Worm (Caenorhabditis elegans) whole organism, young adult: ENCODE data around the gene F54A3.2.

ENCODE experiments used
- C17E4.6 ChIP-seq: fragments of 200-800 bp; sonication (Bioruptor generic); IDR thresholded peaks from 2 replicates; pipeline ENCODE4 v1.3.6; 2022; ENCODE audit warnings: missing genetic modification reagents, missing genetic modification characterization, missing compliant biosample characterization
- F10E7.11 ChIP-seq: sonication (generic microtip); optimal IDR thresholded peaks from 2 replicates; lab custom pipeline; 2017; ENCODE audit warnings: mild to moderate bottlenecking, missing genetic modification characterization, moderate library complexity, missing compliant biosample characterization
- F33H1.4 ChIP-seq: fragments of 200-800 bp; sonication (Bioruptor generic); IDR thresholded peaks from 2 replicates; pipeline ENCODE4 v1.3.6; 2022; ENCODE audit warnings: missing genetic modification reagents, missing genetic modification characterization, missing compliant biosample characterization
- F57A8.1 ChIP-seq: fragments of 200-800 bp; sonication (Bioruptor generic); optimal IDR thresholded peaks from 2 replicates; lab custom pipeline; 2018; ENCODE audit warnings: mild to moderate bottlenecking, missing genetic modification characterization, moderate library complexity, missing compliant biosample characterization
- F57C9.4 ChIP-seq: sonication (generic microtip); optimal IDR thresholded peaks from 2 replicates; lab custom pipeline; 2017; ENCODE audit warnings: mild to moderate bottlenecking, missing genetic modification characterization, missing compliant biosample characterization
- T26A5.8 ChIP-seq: sonication (generic microtip); optimal IDR thresholded peaks from 2 replicates; lab custom pipeline; 2016; ENCODE audit warnings: missing genetic modification characterization, missing compliant biosample characterization
- Y53G8AR.9 ChIP-seq: fragments of 200-800 bp; sonication (Bioruptor generic); conservative IDR thresholded peaks from 2 replicates; pipeline ENCODE4 v1.3.6; 2022; ENCODE audit warnings: missing genetic modification reagents, missing genetic modification characterization, missing compliant biosample characterization
- Y79H2A.3 ChIP-seq: fragments of 200-800 bp; sonication (Bioruptor generic); conservative IDR thresholded peaks from 2 replicates; pipeline ENCODE4 v1.3.6; 2022; ENCODE audit warnings: missing genetic modification reagents, missing genetic modification characterization, missing compliant biosample characterization
- aptf-2 ChIP-seq: fragments of 200-800 bp; sonication (Bioruptor generic); conservative IDR thresholded peaks from 2 replicates; pipeline ENCODE4 v1.3.6; 2022; ENCODE audit warnings: missing genetic modification reagents, missing genetic modification characterization, missing compliant biosample characterization
- atf-7 ChIP-seq: sonication (generic microtip); optimal IDR thresholded peaks from 2 replicates; lab custom pipeline; 2017; ENCODE audit warnings: mild to moderate bottlenecking, missing genetic modification characterization, missing compliant biosample characterization
- attf-3 ChIP-seq: fragments of 200-800 bp; sonication (Bioruptor generic); conservative IDR thresholded peaks from 2 replicates; pipeline ENCODE4 v1.3.6; 2022; ENCODE audit warnings: missing genetic modification reagents, missing genetic modification characterization, missing compliant biosample characterization
- ceh-58 ChIP-seq: fragments of 200-800 bp; sonication (Bioruptor generic); IDR thresholded peaks from 2 replicates; pipeline ENCODE4 v1.3.6; 2022; ENCODE audit warnings: missing genetic modification characterization, missing compliant biosample characterization
- ceh-79 ChIP-seq: sonication (generic microtip); optimal IDR thresholded peaks from 2 replicates; lab custom pipeline; 2017; ENCODE audit warnings: mild to moderate bottlenecking, missing genetic modification characterization, missing compliant biosample characterization
- efl-1 ChIP-seq: fragments of 150-350 bp; optimal IDR thresholded peaks from 2 replicates; lab custom pipeline; 2014; ENCODE audit warnings: missing biosample characterization, missing genetic modification reagents, missing genetic modification characterization
- egl-18 ChIP-seq: fragments of 200-800 bp; sonication (Bioruptor generic); IDR thresholded peaks from 2 replicates; pipeline ENCODE4 v1.3.6; 2022; ENCODE audit warnings: missing genetic modification reagents, missing genetic modification characterization, missing compliant biosample characterization
- ekl-4 ChIP-seq: fragments of 200-800 bp; sonication (Bioruptor generic); IDR thresholded peaks from 2 replicates; pipeline ENCODE4 v1.3.6; 2022; ENCODE audit warnings: missing genetic modification reagents, missing genetic modification characterization, missing compliant biosample characterization
- let-607 ChIP-seq, 2 experiments: fragments of 200-800 bp in 1 of 2; sonication (Bioruptor generic) in 1 of 2; sonication (generic microtip) in 1 of 2; optimal IDR thresholded peaks; 2 replicates each; lab custom pipeline; 2016 to 2018; ENCODE audit warnings: mild to moderate bottlenecking in 2 of 2, missing compliant biosample characterization in 2 of 2, missing genetic modification characterization in 2 of 2, moderate library complexity in 2 of 2, missing genotype in 1 of 2
- lir-1 ChIP-seq: fragments of 200-800 bp; sonication (Bioruptor generic); conservative IDR thresholded peaks from 2 replicates; pipeline ENCODE4 v1.3.6; 2022; ENCODE audit warnings: missing genetic modification reagents, missing genetic modification characterization, missing compliant biosample characterization
- madf-6 ChIP-seq: fragments of 200-800 bp; sonication (Bioruptor generic); IDR thresholded peaks from 2 replicates; pipeline ENCODE4 v1.3.6; 2022; ENCODE audit warnings: missing genetic modification reagents, missing genetic modification characterization, missing compliant biosample characterization
- mcd-1 ChIP-seq: fragments of 200-800 bp; sonication (Bioruptor generic); IDR thresholded peaks from 2 replicates; pipeline ENCODE4 v1.3.6; 2022; ENCODE audit warnings: missing genetic modification reagents, missing genetic modification characterization, missing compliant biosample characterization
- mxl-1 ChIP-seq: sonication (generic microtip); optimal IDR thresholded peaks from 2 replicates; lab custom pipeline; 2016; ENCODE audit warnings: missing genetic modification characterization, missing compliant biosample characterization
- nfya-1 ChIP-seq: sonication (generic microtip); optimal IDR thresholded peaks from 2 replicates; lab custom pipeline; 2017; ENCODE audit warnings: antibody characterized with exemption, missing compliant biosample characterization, missing genetic modification characterization, borderline replicate concordance; ENCODE audit not compliant: insufficient read depth
- nhr-179 ChIP-seq: sonication (generic microtip); optimal IDR thresholded peaks from 2 replicates; lab custom pipeline; 2016; ENCODE audit warnings: mild to moderate bottlenecking, missing genetic modification characterization, missing compliant biosample characterization
- nhr-80 ChIP-seq: sonication (generic microtip); optimal IDR thresholded peaks from 2 replicates; lab custom pipeline; 2016; ENCODE audit warnings: missing genetic modification characterization, missing compliant biosample characterization
- rec-8 ChIP-seq, 2 experiments: sonication (generic microtip); optimal IDR thresholded peaks; 2 replicates each; lab custom pipeline; 2016; ENCODE audit warnings: mild to moderate bottlenecking in 2 of 2, missing genetic modification characterization in 2 of 2, missing genetic modification reagents in 2 of 2, missing genotype in 2 of 2, missing biosample characterization in 1 of 2, missing compliant biosample characterization in 1 of 2, moderate library complexity in 1 of 2
- rpc-1 ChIP-seq, 2 experiments: fragments of 150-350 bp in 1 of 2; sonication (generic microtip) in 1 of 2; optimal IDR thresholded peaks; 2 replicates each; lab custom pipeline; 2014 to 2018; ENCODE audit warnings: missing biosample characterization in 1 of 2, missing genetic modification characterization in 1 of 2, missing genetic modification reagents in 1 of 2, missing genotype in 1 of 2
- sdz-38 ChIP-seq: sonication (generic microtip); optimal IDR thresholded peaks from 2 replicates; lab custom pipeline; 2016; ENCODE audit warnings: missing genotype, missing genetic modification characterization, missing compliant biosample characterization
- snpc-1.3 ChIP-seq: sonication (generic microtip); optimal IDR thresholded peaks from 2 replicates; lab custom pipeline; 2017; ENCODE audit warnings: missing genetic modification characterization, mild to moderate bottlenecking, missing compliant biosample characterization, antibody characterized with exemption, moderate library complexity, missing genotype, missing genetic modification reagents; ENCODE audit not compliant: insufficient read depth
- snpc-3.4 ChIP-seq: sonication (generic microtip); optimal IDR thresholded peaks from 2 replicates; lab custom pipeline; 2017; ENCODE audit warnings: missing genetic modification characterization, mild to moderate bottlenecking, missing compliant biosample characterization, antibody characterized with exemption, moderate library complexity, missing genotype, missing genetic modification reagents
- snpc-4 ChIP-seq, 5 experiments: fragments of 150-350 bp in 1 of 5; sonication (generic microtip) in 4 of 5; optimal IDR thresholded peaks; 2 replicates each; lab custom pipeline; 2014 to 2018; ENCODE audit warnings: missing genetic modification characterization in 5 of 5, missing biosample characterization in 3 of 5, antibody characterized with exemption in 2 of 5, mild to moderate bottlenecking in 2 of 5, missing compliant biosample characterization in 2 of 5, missing genotype in 2 of 5, moderate library complexity in 2 of 5, missing genetic modification reagents in 1 of 5
- tbp1 ChIP-seq: fragments of 200-800 bp; sonication (Bioruptor generic); optimal IDR thresholded peaks from 2 replicates; lab custom pipeline; 2018; ENCODE audit warnings: mild to moderate bottlenecking, missing genetic modification characterization, missing compliant biosample characterization
- ztf-26 ChIP-seq: sonication (generic microtip); optimal IDR thresholded peaks from 2 replicates; lab custom pipeline; 2017; ENCODE audit warnings: missing genetic modification characterization, missing compliant biosample characterization

Gene F54A3.2

ce11 chrII:2292027-2292426 lies 48.6 kb downstream of the F54A3.2 start, which contains the start of gene K09F6.7:
K09F6.7 (minus strand) TSS chrII:2292127.
- TF ChIP-seq rec-8 (tag; optimal IDR thresholded peaks at IDR 0.05; lab: Kevin White, UChicago) (no peak), nfya-1 (tag; lab: Kevin White, UChicago) (no peak), ekl-4 (GFP tag; lab: Robert Waterston, UW) (no peak), T26A5.8 (no peak), rpc-1 (optimal IDR thresholded peaks at IDR 0.05; lab: Kevin White, UChicago) (no peak), rpc-1 (tag; optimal IDR thresholded peaks at IDR 0.05; lab: Kevin White, UChicago) (no peak), Y53G8AR.9 (GFP tag; lab: Robert Waterston, UW) (no peak), tbp1 (GFP tag; lab: Kevin White, UChicago) (no peak), F57C9.4 (tag; lab: Kevin White, UChicago) (no peak)

- peak; percentile 48 for TF ChIP-seq nhr-80 (tag; lab: Kevin White, UChicago)
- TF ChIP-seq madf-6 (GFP tag; lab: Robert Waterston, UW) = no peak
Measured at ce11 chrII:2292549-2292948, 49.1 kb downstream of the F54A3.2 start.

- TF ChIP-seq F10E7.11 (tag; lab: Kevin White, UChicago) (no peak), nhr-179 (tag; lab: Kevin White, UChicago) (no peak), efl-1 (GFP tag; lab: Kevin White, UChicago) (no peak), F57C9.4 (tag; lab: Kevin White, UChicago) (no peak), snpc-4 (GFP tag; optimal IDR thresholded peaks at IDR 0.05; lab: Kevin White, UChicago) (no peak), snpc-4 (tag; optimal IDR thresholded peaks at IDR 0.05; lab: Kevin White, UChicago) (no peak), egl-18 (GFP tag; lab: Robert Waterston, UW) (no peak), mcd-1 (GFP tag; lab: Robert Waterston, UW) (no peak), aptf-2 (no peak)
Measured at ce11 chrII:2295817-2296315, 52.4 kb downstream of the F54A3.2 start, which contains the start of gene fbxc-25. fbxc-25 (minus strand) TSS chrII:2296265.

ce11 chrII:2298742-2299141 lies 55.3 kb downstream of the F54A3.2 start, which contains the start of gene B0281.4:
B0281.4 (minus strand) TSS chrII:2298842.
- TF ChIP-seq let-607 (tag; optimal IDR thresholded peaks at IDR 0.05; lab: Kevin White, UChicago) = no peak
- TF ChIP-seq sdz-38 (tag; lab: Kevin White, UChicago) = no peak
- TF ChIP-seq nhr-80 (tag; lab: Kevin White, UChicago) = no peak
- TF ChIP-seq ceh-79 (tag; lab: Kevin White, UChicago) = no peak
- no peak for TF ChIP-seq attf-3 (GFP tag; lab: Robert Waterston, UW)
- no peak for TF ChIP-seq mxl-1 (tag; lab: Kevin White, UChicago)
- TF ChIP-seq ceh-58 = no peak
- no peak for TF ChIP-seq madf-6 (GFP tag; lab: Robert Waterston, UW)
- TF ChIP-seq lir-1 = no peak
- TF ChIP-seq snpc-3.4 = no peak
- no peak for TF ChIP-seq atf-7 (tag; lab: Kevin White, UChicago)

DNA sequence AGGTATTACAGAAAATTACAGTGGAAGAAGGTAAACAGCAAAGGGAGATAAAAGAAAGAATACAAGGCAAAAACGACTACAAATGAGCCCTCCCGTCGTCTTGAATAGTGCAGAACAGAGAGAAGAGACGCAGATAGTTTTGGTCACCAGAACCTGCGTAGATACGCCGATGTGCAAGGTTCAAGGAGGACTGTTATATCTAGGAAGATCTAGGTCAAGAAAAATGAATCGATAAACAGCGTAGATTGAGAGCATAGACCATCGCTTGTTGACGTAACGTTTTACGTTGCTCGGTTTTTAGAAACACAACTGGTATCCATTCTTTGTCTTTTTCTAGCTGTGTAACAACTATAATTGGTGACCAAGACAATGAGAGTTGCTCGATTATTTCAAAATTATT lies 57.4 kb downstream of the F54A3.2 start, which contains the start of gene B0281.5:
Gene B0281.5, minus strand, starts transcription at position 101 of the 400 bp plus-strand sequence.
- TF ChIP-seq snpc-1.3 (tag; lab: Kevin White, UChicago) = no peak
- TF ChIP-seq F57A8.1 (GFP tag; lab: Kevin White, UChicago) = no peak
- TF ChIP-seq C17E4.6 = no peak
- no peak for TF ChIP-seq F33H1.4
- TF ChIP-seq ztf-26 (tag; lab: Kevin White, UChicago) = no peak
- TF ChIP-seq Y79H2A.3 (GFP tag; lab: Robert Waterston, UW) = no peak
